Fruit fly (Drosophila melanogaster) whole organism, embryonic: ENCODE results near the gene SK.

Experiments
- Ada2b ChIP-seq: fragments of 200-800 bp; sonication (Bioruptor generic); IDR thresholded peaks from 2 replicates; pipeline ENCODE4 v1.3.6; 2022; ENCODE audit warnings: missing biosample characterization, missing genetic modification characterization
- Aef1 ChIP-seq: fragments of 200-800 bp; sonication (Bioruptor generic); IDR thresholded peaks from 3 replicates; pipeline ENCODE4 v1.3.6; 2022; ENCODE audit warnings: missing biosample characterization, missing genetic modification characterization
- CG10267 ChIP-seq: fragments of 200-800 bp; sonication (Bioruptor generic); optimal IDR thresholded peaks from 2 replicates; lab custom pipeline; 2018; ENCODE audit warnings: missing biosample characterization, mild to moderate bottlenecking, missing genetic modification characterization, moderate library complexity
- CG10366 ChIP-seq: fragments of 200-800 bp; sonication (Bioruptor generic); IDR thresholded peaks from 2 replicates; pipeline ENCODE4 v1.3.6; 2022; ENCODE audit warnings: missing biosample characterization, missing genetic modification characterization
- CG10462 ChIP-seq: fragments of 200-800 bp; sonication (Bioruptor generic); optimal IDR thresholded peaks from 2 replicates; lab custom pipeline; 2016; ENCODE audit warnings: missing biosample characterization, missing genetic modification characterization
- CG10543 ChIP-seq: fragments of 200-800 bp; sonication (Bioruptor generic); optimal IDR thresholded peaks from 3 replicates; lab custom pipeline; 2017; ENCODE audit warnings: missing biosample characterization, mild to moderate bottlenecking, missing genetic modification characterization, moderate library complexity
- CG11456 ChIP-seq: fragments of 200-800 bp; sonication (Bioruptor generic); IDR thresholded peaks from 3 replicates; pipeline ENCODE4 v1.3.6; 2022; ENCODE audit warnings: missing biosample characterization, missing genetic modification characterization
- CG14050 ChIP-seq: fragments of 200-800 bp; sonication (Bioruptor generic); IDR thresholded peaks from 3 replicates; pipeline ENCODE4 v1.3.6; 2022; ENCODE audit warnings: missing biosample characterization, missing genetic modification characterization
- CG14667 ChIP-seq: fragments of 200-800 bp; sonication (Bioruptor generic); IDR thresholded peaks from 2 replicates; pipeline ENCODE4 v1.3.6; 2022; ENCODE audit warnings: missing biosample characterization, missing genetic modification characterization
- CG15514 ChIP-seq: fragments of 200-800 bp; sonication (Bioruptor generic); optimal IDR thresholded peaks from 3 replicates; lab custom pipeline; 2017; ENCODE audit warnings: missing biosample characterization, missing genetic modification characterization, mild to moderate bottlenecking, moderate library complexity, missing genetic modification reagents
- CG16779 ChIP-seq: fragments of 200-800 bp; sonication (Bioruptor generic); IDR thresholded peaks from 2 replicates; pipeline ENCODE4 v1.3.6; 2022; ENCODE audit warnings: missing biosample characterization, missing genetic modification characterization
- CG16813 ChIP-seq: fragments of 200-800 bp; sonication (Bioruptor generic); IDR thresholded peaks from 3 replicates; pipeline ENCODE4 v1.3.6; 2022; ENCODE audit warnings: missing biosample characterization, missing genetic modification characterization; ENCODE audit not compliant: partially characterized antibody
- CG17328 ChIP-seq: fragments of 200-800 bp; sonication (Bioruptor generic); IDR thresholded peaks from 2 replicates; pipeline ENCODE4 v1.3.6; 2022; ENCODE audit warnings: missing biosample characterization, missing genetic modification characterization
- CG17385 ChIP-seq: fragments of 200-800 bp; sonication (Bioruptor generic); optimal IDR thresholded peaks from 3 replicates; lab custom pipeline; 2018; ENCODE audit warnings: missing biosample characterization, mild to moderate bottlenecking, missing genetic modification characterization
- CG17802 ChIP-seq: fragments of 200-800 bp; sonication (Bioruptor generic); optimal IDR thresholded peaks from 2 replicates; lab custom pipeline; 2018; ENCODE audit warnings: missing biosample characterization, mild to moderate bottlenecking, missing genetic modification characterization, moderate library complexity
- CG17829 ChIP-seq: fragments of 200-800 bp; optimal IDR thresholded peaks from 2 replicates; lab custom pipeline; 2019; ENCODE audit warnings: missing biosample characterization, mild to moderate bottlenecking, missing genetic modification characterization, moderate library complexity
- CG18476 ChIP-seq: fragments of 200-800 bp; sonication (Bioruptor generic); optimal IDR thresholded peaks from 2 replicates; lab custom pipeline; 2016; ENCODE audit warnings: missing biosample characterization, mild to moderate bottlenecking, missing genetic modification characterization
- CG34376 ChIP-seq: fragments of 200-800 bp; sonication (Bioruptor generic); optimal IDR thresholded peaks from 2 replicates; lab custom pipeline; 2018; ENCODE audit warnings: missing biosample characterization, mild to moderate bottlenecking, missing genetic modification characterization
- CG3847 ChIP-seq: fragments of 200-800 bp; sonication (Bioruptor generic); IDR thresholded peaks from 2 replicates; pipeline ENCODE4 v1.3.6; 2022; ENCODE audit warnings: missing biosample characterization, missing genetic modification characterization
- CG4360 ChIP-seq: fragments of 200-800 bp; sonication (Bioruptor generic); IDR thresholded peaks from 2 replicates; pipeline ENCODE4 v1.3.6; 2022; ENCODE audit warnings: missing biosample characterization, missing genetic modification characterization
- CG4404 ChIP-seq: fragments of 200-800 bp; sonication (Bioruptor generic); IDR thresholded peaks from 2 replicates; pipeline ENCODE4 v1.3.6; 2022; ENCODE audit warnings: missing biosample characterization, missing genetic modification characterization
- CG6765 ChIP-seq: fragments of 200-800 bp; sonication (Bioruptor generic); optimal IDR thresholded peaks from 3 replicates; lab custom pipeline; 2017; ENCODE audit warnings: missing biosample characterization, mild to moderate bottlenecking, missing genetic modification characterization
- CG7372 ChIP-seq: fragments of 200-800 bp; sonication (Bioruptor generic); IDR thresholded peaks from 2 replicates; pipeline ENCODE4 v1.3.6; 2022; ENCODE audit warnings: missing biosample characterization, missing genetic modification characterization
- CG7556 ChIP-seq: fragments of 200-800 bp; sonication (Bioruptor generic); optimal IDR thresholded peaks from 2 replicates; lab custom pipeline; 2017; ENCODE audit warnings: missing biosample characterization, mild to moderate bottlenecking, missing genetic modification characterization
- CG7745 ChIP-seq: fragments of 200-800 bp; sonication (Bioruptor generic); optimal IDR thresholded peaks from 2 replicates; lab custom pipeline; 2018; ENCODE audit warnings: missing biosample characterization, mild to moderate bottlenecking, missing genetic modification characterization, moderate library complexity
- CG7963 ChIP-seq: fragments of 200-800 bp; sonication (Bioruptor generic); IDR thresholded peaks from 3 replicates; pipeline ENCODE4 v1.3.6; 2022; ENCODE audit warnings: missing biosample characterization, missing genetic modification characterization; ENCODE audit not compliant: partially characterized antibody
- CG8924 ChIP-seq: fragments of 200-800 bp; optimal IDR thresholded peaks from 3 replicates; lab custom pipeline; 2019; ENCODE audit warnings: missing biosample characterization, mild to moderate bottlenecking, missing genetic modification characterization, moderate library complexity
- CG9727 ChIP-seq: fragments of 200-800 bp; sonication (Bioruptor generic); optimal IDR thresholded peaks from 3 replicates; lab custom pipeline; 2017; ENCODE audit warnings: missing biosample characterization, mild to moderate bottlenecking, missing genetic modification characterization
- CoRest ChIP-seq: fragments of 200-800 bp; sonication (Bioruptor generic); optimal IDR thresholded peaks from 3 replicates; lab custom pipeline; 2018; ENCODE audit warnings: missing biosample characterization, mild to moderate bottlenecking, missing genetic modification characterization, moderate library complexity
- Dll ChIP-seq: fragments of 200-800 bp; sonication (Bioruptor generic); IDR thresholded peaks from 4 replicates; pipeline ENCODE4 v1.3.6; 2022; ENCODE audit warnings: missing biosample characterization, missing genetic modification characterization; ENCODE audit not compliant: partially characterized antibody
- Fer2 ChIP-seq: fragments of 200-800 bp; sonication (Bioruptor generic); optimal IDR thresholded peaks from 2 replicates; lab custom pipeline; 2018; ENCODE audit warnings: missing biosample characterization, mild to moderate bottlenecking, missing genetic modification characterization, moderate library complexity
- HLH3B ChIP-seq: fragments of 200-800 bp; sonication (Bioruptor generic); IDR thresholded peaks from 2 replicates; pipeline ENCODE4 v1.3.6; 2022; ENCODE audit warnings: missing biosample characterization, missing genetic modification characterization
- MBD-R2 ChIP-seq: fragments of 200-800 bp; sonication (Bioruptor generic); IDR thresholded peaks from 2 replicates; pipeline ENCODE4 v1.3.6; 2022; ENCODE audit warnings: missing biosample characterization, missing genetic modification characterization
- Meics ChIP-seq: fragments of 200-800 bp; sonication (Bioruptor generic); optimal IDR thresholded peaks from 2 replicates; lab custom pipeline; 2017; ENCODE audit warnings: missing biosample characterization, mild to moderate bottlenecking, missing genetic modification characterization
- Rfx ChIP-seq: fragments of 200-800 bp; sonication (Bioruptor generic); IDR thresholded peaks from 2 replicates; pipeline ENCODE4 v1.3.6; 2022; ENCODE audit warnings: missing biosample characterization, missing genetic modification characterization
- bsh ChIP-seq, 2 experiments: fragments of 200-800 bp; sonication (Bioruptor generic); optimal IDR thresholded peaks; 2 replicates each; lab custom pipeline; 2017 to 2018; ENCODE audit warnings: mild to moderate bottlenecking in 2 of 2, missing biosample characterization in 2 of 2, missing genetic modification characterization in 2 of 2, moderate library complexity in 1 of 2
- chif ChIP-seq, 2 experiments: fragments of 200-800 bp; sonication (Bioruptor generic); optimal IDR thresholded peaks; 3 replicates each; lab custom pipeline; 2016; ENCODE audit warnings: missing biosample characterization in 2 of 2, missing genetic modification characterization in 2 of 2
- ci ChIP-seq: fragments of 200-800 bp; sonication (Bioruptor generic); IDR thresholded peaks from 3 replicates; pipeline ENCODE4 v1.3.6; 2022; ENCODE audit warnings: missing biosample characterization, missing genetic modification characterization
- dan ChIP-seq: fragments of 200-800 bp; sonication (Bioruptor generic); IDR thresholded peaks from 2 replicates; pipeline ENCODE4 v1.3.6; 2022; ENCODE audit warnings: missing biosample characterization, missing genetic modification characterization
- kni ChIP-seq: fragments of 200-800 bp; sonication (Bioruptor generic); optimal IDR thresholded peaks from 3 replicates; lab custom pipeline; 2017; ENCODE audit warnings: mild to moderate bottlenecking, missing biosample characterization, missing genetic modification reagents, missing genetic modification characterization
- mam ChIP-seq: fragments of 200-800 bp; sonication (Bioruptor generic); optimal IDR thresholded peaks from 3 replicates; lab custom pipeline; 2016; ENCODE audit warnings: missing biosample characterization, missing genetic modification characterization
- phol ChIP-seq: fragments of 200-800 bp; sonication (Bioruptor generic); optimal IDR thresholded peaks from 3 replicates; lab custom pipeline; 2018; ENCODE audit warnings: missing biosample characterization, mild to moderate bottlenecking, missing genetic modification characterization, moderate library complexity
- prd ChIP-seq, 3 experiments: fragments of >200 bp in 2 of 3; fragments of 200-800 bp in 1 of 3; sonication (Bioruptor generic) in 1 of 3; optimal IDR thresholded peaks in 2 of 3; IDR thresholded peaks in 1 of 3; 2 replicates in 2 of 3; 3 replicates in 1 of 3; pipeline versions ENCODE4 v1.3.6 to Lab custom; 2017 to 2022; ENCODE audit warnings: missing biosample characterization in 1 of 3, missing genetic modification characterization in 1 of 3
- sisA ChIP-seq: fragments of 200-800 bp; sonication (Bioruptor generic); IDR thresholded peaks from 2 replicates; pipeline ENCODE4 v1.3.6; 2022; ENCODE audit warnings: missing biosample characterization, missing genetic modification characterization
- sr ChIP-seq: fragments of 200-800 bp; sonication (Bioruptor generic); IDR thresholded peaks from 3 replicates; pipeline ENCODE4 v1.3.6; 2022; ENCODE audit warnings: missing biosample characterization, missing genetic modification characterization
- ssp ChIP-seq: fragments of 200-800 bp; sonication (Bioruptor generic); IDR thresholded peaks from 2 replicates; pipeline ENCODE4 v1.3.6; 2022; ENCODE audit warnings: missing biosample characterization, missing genetic modification characterization
- tin ChIP-seq: fragments of 200-800 bp; sonication (Bioruptor generic); optimal IDR thresholded peaks from 3 replicates; lab custom pipeline; 2016; ENCODE audit warnings: missing biosample characterization, missing genetic modification characterization
- usp ChIP-seq: fragments of >200 bp; optimal IDR thresholded peaks from 2 replicates; lab custom pipeline; 2017; ENCODE audit warnings: missing biosample characterization, missing genetic modification characterization

Gene SK

dm6 chrX:5329266-5329898, 10.7 kb upstream of the SK start, which contains the start of the genes CG3309 and XRCC1 (continued):
- TF ChIP-seq HLH3B (GFP tag; lab: Robert Waterston, UW) (peak; percentile 28; the same call in 1 of the 2 replicates), Fer2 (tag; lab: Kevin White, UChicago) (peak; percentile 4), dan (GFP tag; lab: Robert Waterston, UW) (no peak), CG18476 (GFP tag; lab: Kevin White, UChicago) (peak; percentile 17), CG15514 (GFP tag; lab: Kevin White, UChicago) (peak; percentile 32), CG7372 (peak; percentile 52; the same call in 1 of the 2 replicates), CG17385 (GFP tag; lab: Kevin White, UChicago) (peak; percentile 26), CG14050 (GFP tag; lab: Robert Waterston, UW) (peak; percentile 13; the same call in 1 of the 3 replicates), Rfx (GFP tag; lab: Robert Waterston, UW) (peak; percentile 61), phol (peak; percentile 61), CG4404 (GFP tag; lab: Robert Waterston, UW) (peak; percentile 45; the same call in 1 of the 2 replicates), CG8924 (peak; percentile 69), CG10366 (GFP tag; lab: Robert Waterston, UW) (peak; percentile 57), CG4360 (GFP tag; lab: Robert Waterston, UW) (no peak), CG10462 (GFP tag; lab: Kevin White, UChicago) (peak; percentile 24), CG10267 (tag; lab: Kevin White, UChicago) (peak; percentile 89), CG6765 (GFP tag; lab: Kevin White, UChicago) (peak; percentile 3), CG11456 (GFP tag; lab: Robert Waterston, UW) (no peak), CG7745 (tag; lab: Kevin White, UChicago) (no peak), MBD-R2 (GFP tag; lab: Robert Waterston, UW) (peak; percentile 66), CG7556 (GFP tag; lab: Kevin White, UChicago) (peak; percentile 8), ssp (GFP tag; lab: Robert Waterston, UW) (peak; percentile 48; the same call in 1 of the 2 replicates), kni (GFP tag; lab: Kevin White, UChicago) (no peak), Meics (GFP tag; lab: Kevin White, UChicago) (peak; percentile 82), CG10543 (peak; percentile 33), CG9727 (peak; percentile 61), Ada2b (no peak), prd (optimal IDR thresholded peaks at IDR 0.05; lab: Kevin White, UChicago) (no peak), prd (GFP tag; IDR thresholded peaks at IDR 0.05; lab: Robert Waterston, UW) (peak; percentile 81), Dll (peak; percentile 92), CG3847 (GFP tag; lab: Robert Waterston, UW) (peak; percentile 54), sr (GFP tag; lab: Robert Waterston, UW) (no peak), CG17829 (tag; lab: Kevin White, UChicago) (peak; percentile 47), CG7963 (GFP tag; lab: Robert Waterston, UW) (peak; percentile 76), Aef1 (GFP tag; lab: Robert Waterston, UW) (peak; percentile 66; the same call in 2 of the 3 replicates), tin (GFP tag; lab: Kevin White, UChicago) (peak; percentile 17), CoRest (tag; lab: Kevin White, UChicago) (peak; percentile 59), CG17328 (GFP tag; lab: Robert Waterston, UW) (peak; percentile 50; the same call in 1 of the 2 replicates), chif (GFP tag; optimal IDR thresholded peaks at IDR 0.05; lab: Kevin White, UChicago) (peak in 1 of 2 experiments; percentile 15), usp (GFP tag; lab: Kevin White, UChicago) (no peak), bsh (GFP tag; optimal IDR thresholded peaks at IDR 0.05; lab: Kevin White, UChicago) (peak in 1 of 2 experiments; percentile 51), CG16813 (GFP tag; lab: Robert Waterston, UW) (peak; percentile 96), CG16779 (GFP tag; lab: Robert Waterston, UW) (no peak), mam (GFP tag; lab: Kevin White, UChicago) (peak; percentile 2), ci (peak; percentile 57; the same call in 2 of the 3 replicates), CG14667 (GFP tag; lab: Robert Waterston, UW) (0 out of 2 replicates have a peak, but pooled peaks have one; percentile 13), CG17802 (tag; lab: Kevin White, UChicago) (no peak), CG34376 (GFP tag; lab: Kevin White, UChicago) (peak; percentile 7), sisA (GFP tag; lab: Robert Waterston, UW) (peak; percentile 67)
